Fruit fly (Drosophila melanogaster): ENCODE measurements around the gene pn.

DNA sequence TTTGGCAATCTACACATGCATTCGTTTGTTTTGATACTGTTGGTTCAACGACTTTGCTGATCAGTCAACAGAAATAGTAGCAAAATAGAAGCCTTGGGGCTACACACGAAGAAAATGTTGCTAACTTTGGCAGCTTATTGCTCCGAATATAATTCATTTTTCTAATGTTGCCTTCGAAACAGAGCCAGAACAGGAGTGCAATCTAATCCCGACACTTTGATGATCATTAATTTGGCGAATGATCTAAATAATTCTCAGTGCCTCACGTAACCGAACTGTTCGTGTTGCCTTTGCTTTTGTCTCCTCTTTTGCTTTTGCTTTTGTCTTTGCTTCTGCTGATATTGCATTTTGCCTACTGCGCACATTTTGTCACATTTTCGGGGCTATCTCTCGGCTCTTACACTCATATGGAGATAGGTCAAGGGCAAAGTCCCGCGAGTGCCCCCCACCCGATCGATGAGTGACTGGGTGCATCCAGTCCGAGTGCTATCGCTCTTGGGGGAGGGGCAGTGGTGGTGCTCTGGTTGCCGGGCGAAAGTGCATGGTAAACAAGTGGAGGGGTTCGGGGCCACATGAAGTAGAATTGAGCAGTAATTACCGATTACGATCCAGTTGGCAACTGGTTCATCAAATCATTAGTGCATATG lies 15.2 kb downstream of the pn start:
- no peak for TF ChIP-seq EcR (GFP tag; optimal IDR thresholded peaks at IDR 0.05)
- TF ChIP-seq pan (optimal IDR thresholded peaks at IDR 0.05), result no peak
- no peak for TF ChIP-seq Dll (optimal IDR thresholded peaks at IDR 0.05)
- TF ChIP-seq CG8478 (optimal IDR thresholded peaks at IDR 0.05), result no peak
- TF ChIP-seq usp (GFP tag; optimal IDR thresholded peaks at IDR 0.05), result no peak
